Fruit fly (Drosophila melanogaster) whole organism, embryonic: ENCODE measurements around the gene ClC-a.

ENCODE experiments used
- Adf1 ChIP-seq: fragments of 200-800 bp; sonication (Bioruptor generic); IDR thresholded peaks from 2 replicates; pipeline ENCODE4 v1.3.6; 2022; ENCODE audit warnings: missing biosample characterization, missing genetic modification characterization
- Atf3 ChIP-seq: fragments of 200-800 bp; sonication (Bioruptor generic); optimal IDR thresholded peaks from 3 replicates; lab custom pipeline; 2016; ENCODE audit warnings: missing biosample characterization, missing genetic modification characterization
- C15 ChIP-seq: fragments of 200-800 bp; sonication (Bioruptor generic); IDR thresholded peaks from 3 replicates; pipeline ENCODE4 v1.3.6; 2022; ENCODE audit warnings: missing biosample characterization, missing genetic modification characterization
- CG10267 ChIP-seq: fragments of 200-800 bp; sonication (Bioruptor generic); optimal IDR thresholded peaks from 2 replicates; lab custom pipeline; 2018; ENCODE audit warnings: missing biosample characterization, mild to moderate bottlenecking, missing genetic modification characterization, moderate library complexity
- CG10431 ChIP-seq: fragments of 200-800 bp; sonication (Bioruptor generic); optimal IDR thresholded peaks from 3 replicates; lab custom pipeline; 2018; ENCODE audit warnings: missing biosample characterization, mild to moderate bottlenecking, missing genetic modification characterization
- CG11456 ChIP-seq: fragments of 200-800 bp; sonication (Bioruptor generic); IDR thresholded peaks from 3 replicates; pipeline ENCODE4 v1.3.6; 2022; ENCODE audit warnings: missing biosample characterization, missing genetic modification characterization
- CG11723 ChIP-seq: fragments of 200-800 bp; sonication (Bioruptor generic); optimal IDR thresholded peaks from 2 replicates; lab custom pipeline; 2017; ENCODE audit warnings: missing biosample characterization, mild to moderate bottlenecking, missing genetic modification characterization
- CG12219 ChIP-seq: fragments of 200-800 bp; sonication (Bioruptor generic); optimal IDR thresholded peaks from 3 replicates; lab custom pipeline; 2018; ENCODE audit warnings: missing biosample characterization, mild to moderate bottlenecking, missing genetic modification characterization
- CG12236 ChIP-seq: fragments of 200-800 bp; sonication (Bioruptor generic); optimal IDR thresholded peaks from 2 replicates; lab custom pipeline; 2016; ENCODE audit warnings: missing biosample characterization, missing genetic modification characterization
- CG12659 ChIP-seq: fragments of 200-800 bp; sonication (Bioruptor generic); optimal IDR thresholded peaks from 3 replicates; lab custom pipeline; 2017; ENCODE audit warnings: mild to moderate bottlenecking, missing biosample characterization, missing genetic modification reagents, missing genetic modification characterization
- CG1603 ChIP-seq: fragments of 200-800 bp; sonication (Bioruptor generic); optimal IDR thresholded peaks from 2 replicates; lab custom pipeline; 2019; ENCODE audit warnings: missing biosample characterization, mild to moderate bottlenecking, missing genetic modification characterization, moderate library complexity
- CG1647 ChIP-seq: fragments of 200-800 bp; sonication (Bioruptor generic); optimal IDR thresholded peaks from 3 replicates; lab custom pipeline; 2016; ENCODE audit warnings: missing biosample characterization, missing genetic modification characterization
- CG18011 ChIP-seq: fragments of 200-800 bp; sonication (Bioruptor generic); optimal IDR thresholded peaks from 2 replicates; lab custom pipeline; 2017; ENCODE audit warnings: missing biosample characterization, missing genetic modification characterization, mild to moderate bottlenecking, moderate library complexity, missing genotype
- CG32772 ChIP-seq: fragments of 200-800 bp; sonication (Bioruptor generic); IDR thresholded peaks from 2 replicates; pipeline ENCODE4 v1.3.6; 2022; ENCODE audit warnings: missing biosample characterization, missing genetic modification characterization
- CG42726 ChIP-seq: fragments of 200-800 bp; sonication (Bioruptor generic); IDR thresholded peaks from 2 replicates; pipeline ENCODE4 v1.3.6; 2022; ENCODE audit warnings: missing biosample characterization, missing genetic modification characterization; ENCODE audit not compliant: partially characterized antibody
- CG43689 ChIP-seq: fragments of 200-800 bp; sonication (Bioruptor generic); IDR thresholded peaks from 2 replicates; pipeline ENCODE4 v1.3.6; 2022; ENCODE audit warnings: missing biosample characterization, missing genetic modification characterization
- CG4424 ChIP-seq: fragments of 200-800 bp; sonication (Bioruptor generic); optimal IDR thresholded peaks from 3 replicates; lab custom pipeline; 2016; ENCODE audit warnings: missing biosample characterization, missing genetic modification characterization
- CG6791 ChIP-seq: fragments of 200-800 bp; sonication (Bioruptor generic); IDR thresholded peaks from 3 replicates; pipeline ENCODE4 v1.3.6; 2022; ENCODE audit warnings: missing biosample characterization, missing genetic modification characterization; ENCODE audit not compliant: partially characterized antibody
- CTCF ChIP-seq: fragments of 200-800 bp; sonication (Bioruptor generic); optimal IDR thresholded peaks from 2 replicates; lab custom pipeline; 2017; ENCODE audit warnings: missing biosample characterization, mild to moderate bottlenecking, missing genetic modification characterization, moderate library complexity
- CrebB ChIP-seq: fragments of 200-800 bp; sonication (Bioruptor generic); optimal IDR thresholded peaks from 3 replicates; lab custom pipeline; 2018; ENCODE audit warnings: missing biosample characterization, mild to moderate bottlenecking, missing genetic modification characterization
- Deaf1 ChIP-seq: fragments of 200-800 bp; optimal IDR thresholded peaks from 3 replicates; lab custom pipeline; 2019; ENCODE audit warnings: missing biosample characterization, mild to moderate bottlenecking, missing genetic modification characterization, moderate library complexity
- Doc2 ChIP-seq: fragments of 200-800 bp; sonication (Bioruptor generic); IDR thresholded peaks from 2 replicates; pipeline ENCODE4 v1.3.6; 2022; ENCODE audit warnings: missing biosample characterization, missing genetic modification characterization
- HmgZ ChIP-seq: fragments of 200-800 bp; sonication (Bioruptor generic); optimal IDR thresholded peaks from 2 replicates; lab custom pipeline; 2018; ENCODE audit warnings: missing biosample characterization, mild to moderate bottlenecking, missing genetic modification characterization
- Hr3 ChIP-seq: fragments of 200-800 bp; sonication (Bioruptor generic); optimal IDR thresholded peaks from 3 replicates; lab custom pipeline; 2016; ENCODE audit warnings: missing biosample characterization, missing genetic modification characterization
- Med ChIP-seq: fragments of 200-800 bp; sonication (Bioruptor generic); peaks from one replicate; lab custom pipeline; 2016; ENCODE audit warnings: missing biosample characterization, missing genetic modification characterization, mild to moderate bottlenecking, inconsistent platforms, moderate library complexity
- NK7.1 ChIP-seq: fragments of 200-800 bp; sonication (Bioruptor generic); optimal IDR thresholded peaks from 3 replicates; lab custom pipeline; 2016; ENCODE audit warnings: missing biosample characterization, missing genetic modification characterization
- NfI ChIP-seq: fragments of 200-800 bp; sonication (Bioruptor generic); optimal IDR thresholded peaks from 3 replicates; lab custom pipeline; 2018; ENCODE audit warnings: missing biosample characterization, mild to moderate bottlenecking, missing genetic modification characterization, moderate library complexity
- Sin3A ChIP-seq: fragments of >200 bp; optimal IDR thresholded peaks from 2 replicates; lab custom pipeline; 2018
- Tbp ChIP-seq: fragments of >200 bp; optimal IDR thresholded peaks from 2 replicates; lab custom pipeline; 2018; ENCODE audit warnings: missing biosample characterization, missing genetic modification characterization
- Xbp1 ChIP-seq: fragments of 200-800 bp; sonication (Bioruptor generic); optimal IDR thresholded peaks from 3 replicates; lab custom pipeline; 2016; ENCODE audit warnings: missing biosample characterization, mild to moderate bottlenecking, missing genetic modification characterization
- da ChIP-seq: fragments of 200-800 bp; sonication (Bioruptor generic); optimal IDR thresholded peaks from 2 replicates; lab custom pipeline; 2016; ENCODE audit warnings: missing biosample characterization, missing genetic modification characterization
- dati ChIP-seq: fragments of 200-800 bp; sonication (Bioruptor generic); IDR thresholded peaks from 2 replicates; pipeline ENCODE4 v1.3.6; 2022; ENCODE audit warnings: missing biosample characterization, missing genetic modification characterization
- en ChIP-seq: fragments of 200-800 bp; sonication (Bioruptor generic); optimal IDR thresholded peaks from 2 replicates; lab custom pipeline; 2016; ENCODE audit warnings: missing biosample characterization, missing genetic modification characterization
- esg ChIP-seq: fragments of 200-800 bp; sonication (Bioruptor generic); conservative IDR thresholded peaks from 2 replicates; pipeline ENCODE4 v1.3.6; 2022; ENCODE audit warnings: missing biosample characterization, missing genetic modification characterization
- fu2 ChIP-seq: fragments of 200-800 bp; sonication (Bioruptor generic); optimal IDR thresholded peaks from 2 replicates; lab custom pipeline; 2016; ENCODE audit warnings: missing biosample characterization, missing genetic modification characterization
- gsb-n ChIP-seq: fragments of 200-800 bp; sonication (Bioruptor generic); optimal IDR thresholded peaks from 3 replicates; lab custom pipeline; 2018; ENCODE audit warnings: missing biosample characterization, mild to moderate bottlenecking, missing genetic modification characterization
- h ChIP-seq: fragments of >200 bp; optimal IDR thresholded peaks from 2 replicates; lab custom pipeline; 2017
- hkb ChIP-seq, 2 experiments: fragments of 200-800 bp in 1 of 2; fragments of >200 bp in 1 of 2; sonication (Bioruptor generic) in 1 of 2; IDR thresholded peaks in 1 of 2; optimal IDR thresholded peaks in 1 of 2; 2 replicates each; pipeline versions ENCODE4 v1.3.6 to Lab custom; 2017 to 2022; ENCODE audit warnings: missing biosample characterization in 1 of 2, missing genetic modification characterization in 1 of 2
- jumu ChIP-seq: fragments of 200-800 bp; sonication (Bioruptor generic); optimal IDR thresholded peaks from 3 replicates; lab custom pipeline; 2016; ENCODE audit warnings: missing biosample characterization, missing genetic modification characterization
- lov ChIP-seq, 2 experiments: fragments of 200-800 bp in 1 of 2; fragments of >200 bp in 1 of 2; sonication (Bioruptor generic) in 1 of 2; IDR thresholded peaks in 1 of 2; optimal IDR thresholded peaks in 1 of 2; 2 replicates in 1 of 2; 3 replicates in 1 of 2; pipeline versions ENCODE4 v1.3.6 to Lab custom; 2017 to 2022; ENCODE audit warnings: missing biosample characterization in 1 of 2, missing genetic modification characterization in 1 of 2
- nmo ChIP-seq: fragments of 200-800 bp; sonication (Bioruptor generic); optimal IDR thresholded peaks from 2 replicates; lab custom pipeline; 2018; ENCODE audit warnings: missing biosample characterization, mild to moderate bottlenecking, missing genetic modification characterization, moderate library complexity
- pum ChIP-seq: fragments of 200-800 bp; sonication (Bioruptor generic); optimal IDR thresholded peaks from 2 replicates; lab custom pipeline; 2016; ENCODE audit warnings: missing biosample characterization, missing genetic modification characterization
- sug ChIP-seq: fragments of 200-800 bp; optimal IDR thresholded peaks from 2 replicates; lab custom pipeline; 2019; ENCODE audit warnings: missing biosample characterization, mild to moderate bottlenecking, missing genetic modification characterization, moderate library complexity
- tgo ChIP-seq: fragments of 200-800 bp; sonication (Bioruptor generic); IDR thresholded peaks from 3 replicates; pipeline ENCODE4 v1.3.6; 2022; ENCODE audit warnings: missing biosample characterization, missing genetic modification characterization
- tx ChIP-seq: fragments of 200-800 bp; sonication (Bioruptor generic); optimal IDR thresholded peaks from 2 replicates; lab custom pipeline; 2016; ENCODE audit warnings: missing biosample characterization, missing genetic modification characterization
- usp ChIP-seq: fragments of >200 bp; optimal IDR thresholded peaks from 2 replicates; lab custom pipeline; 2017; ENCODE audit warnings: missing biosample characterization, missing genetic modification characterization
- vfl ChIP-seq: fragments of 200-800 bp; sonication (Bioruptor generic); optimal IDR thresholded peaks from 2 replicates; lab custom pipeline; 2016; ENCODE audit warnings: missing biosample characterization, missing genetic modification characterization
- wor ChIP-seq: fragments of 200-800 bp; sonication (Bioruptor generic); IDR thresholded peaks from 2 replicates; pipeline ENCODE4 v1.3.6; 2022; ENCODE audit warnings: missing biosample characterization, missing genetic modification characterization
- zen ChIP-seq: fragments of 200-800 bp; sonication (Bioruptor generic); optimal IDR thresholded peaks from 3 replicates; lab custom pipeline; 2018; ENCODE audit warnings: missing biosample characterization, mild to moderate bottlenecking, missing genetic modification characterization, moderate library complexity
- zf30C ChIP-seq: fragments of 200-800 bp; sonication (Bioruptor generic); optimal IDR thresholded peaks from 3 replicates; lab custom pipeline; 2018; ENCODE audit warnings: missing biosample characterization, mild to moderate bottlenecking, missing genetic modification characterization
- zfh2 ChIP-seq: fragments of 200-800 bp; sonication (Bioruptor generic); optimal IDR thresholded peaks from 2 replicates; lab custom pipeline; 2016; ENCODE audit warnings: missing biosample characterization, missing genetic modification characterization

ClC-a gene

dm6 chr3R:11760669-11761387, 52.2 kb downstream of the ClC-a start (continued):
- TF ChIP-seq CG10267 (tag; lab: Kevin White, UChicago), result peak; percentile 99
- peak; percentile 94 for TF ChIP-seq CG18011 (GFP tag; lab: Kevin White, UChicago)
- no peak for TF ChIP-seq CG43689
- no peak for TF ChIP-seq Adf1 (GFP tag; lab: Robert Waterston, UW)
- TF ChIP-seq esg, result no peak
- peak; percentile 100 for TF ChIP-seq Med (GFP tag; lab: Kevin White, UChicago)
- TF ChIP-seq CG1647 (GFP tag; lab: Kevin White, UChicago), result peak; percentile 100
- no peak for TF ChIP-seq tgo (GFP tag; lab: Robert Waterston, UW)
- peak; percentile 79 for TF ChIP-seq CTCF
- peak; percentile 100 for TF ChIP-seq CG12659 (GFP tag; lab: Kevin White, UChicago)
- peak; percentile 100 for TF ChIP-seq CrebB (tag; lab: Kevin White, UChicago)
- TF ChIP-seq CG11723, result peak; percentile 100
- TF ChIP-seq Doc2 (GFP tag; lab: Robert Waterston, UW), result no peak
- TF ChIP-seq zen (tag; lab: Kevin White, UChicago), result peak; percentile 100
- TF ChIP-seq sug, result peak; percentile 99
- peak; percentile 100 for TF ChIP-seq CG12236
- peak; percentile 100 for TF ChIP-seq Hr3 (GFP tag; lab: Kevin White, UChicago)
- peak; percentile 100 for TF ChIP-seq nmo
- TF ChIP-seq fu2 (GFP tag; lab: Kevin White, UChicago), result peak; percentile 100
- TF ChIP-seq CG6791, result no peak
- TF ChIP-seq NK7.1 (GFP tag; lab: Kevin White, UChicago), result peak; percentile 100
- no peak for TF ChIP-seq CG42726 (GFP tag; lab: Robert Waterston, UW)
- TF ChIP-seq dati (GFP tag; lab: Robert Waterston, UW), result no peak
- TF ChIP-seq Deaf1 (tag; lab: Kevin White, UChicago), result peak; percentile 93
- TF ChIP-seq lov (optimal IDR thresholded peaks at IDR 0.05; lab: Kevin White, UChicago), result no peak
- TF ChIP-seq lov (GFP tag; IDR thresholded peaks at IDR 0.05; lab: Robert Waterston, UW), result no peak
- TF ChIP-seq CG4424 (GFP tag; lab: Kevin White, UChicago), result peak; percentile 100
- peak; percentile 100 for TF ChIP-seq vfl
- TF ChIP-seq gsb-n (tag; lab: Kevin White, UChicago), result peak; percentile 100
- TF ChIP-seq CG11456, result no peak
- TF ChIP-seq zf30C (GFP tag; lab: Kevin White, UChicago), result peak; percentile 100
- TF ChIP-seq Sin3A, result no peak
- no peak for TF ChIP-seq usp
- peak; percentile 100 for TF ChIP-seq NfI
- peak; percentile 100 for TF ChIP-seq zfh2
- peak; percentile 100 for TF ChIP-seq HmgZ (tag; lab: Kevin White, UChicago)
- TF ChIP-seq Tbp (GFP tag; lab: Kevin White, UChicago), result no peak
- TF ChIP-seq en, result peak; percentile 100
- TF ChIP-seq h, result no peak
- TF ChIP-seq hkb (optimal IDR thresholded peaks at IDR 0.05; lab: Kevin White, UChicago), result no peak
- TF ChIP-seq hkb (GFP tag; IDR thresholded peaks at IDR 0.05; lab: Robert Waterston, UW), result no peak
- peak; percentile 100 for TF ChIP-seq tx (GFP tag; lab: Kevin White, UChicago)
- TF ChIP-seq Atf3, result peak; percentile 100
- TF ChIP-seq CG10431, result peak; percentile 99
- peak; percentile 100 for TF ChIP-seq jumu (GFP tag; lab: Kevin White, UChicago)
- TF ChIP-seq da (GFP tag; lab: Kevin White, UChicago), result peak; percentile 100
- peak; percentile 99 for TF ChIP-seq CG1603
- TF ChIP-seq wor, result no peak
- TF ChIP-seq pum, result peak; percentile 100
- TF ChIP-seq CG32772 (GFP tag; lab: Robert Waterston, UW), result no peak
- TF ChIP-seq C15, result no peak
- TF ChIP-seq Xbp1 (GFP tag; lab: Kevin White, UChicago), result peak; percentile 100
- peak; percentile 100 for TF ChIP-seq CG12219 (GFP tag; lab: Kevin White, UChicago)
